Fruit fly (Drosophila melanogaster) whole organism, adult: Measurements from ENCODE around the gene CG7139.

Experiments
- CG1620 ChIP-seq: fragments of 200-800 bp; sonication (Bioruptor generic); optimal IDR thresholded peaks from 2 replicates; lab custom pipeline; 2016; ENCODE audit warnings: missing biosample characterization, missing genetic modification characterization
- Crg-1 ChIP-seq: fragments of 200-800 bp; sonication (Bioruptor generic); optimal IDR thresholded peaks from 2 replicates; lab custom pipeline; 2016; ENCODE audit warnings: missing biosample characterization, missing genetic modification characterization
- ovo ChIP-seq: fragments of 200-800 bp; sonication (Bioruptor generic); optimal IDR thresholded peaks from 2 replicates; lab custom pipeline; 2016; ENCODE audit warnings: missing biosample characterization, missing genetic modification characterization
- pad ChIP-seq: fragments of 200-800 bp; sonication (Bioruptor generic); optimal IDR thresholded peaks from 3 replicates; lab custom pipeline; 2017; ENCODE audit warnings: missing biosample characterization, missing genetic modification characterization, mild to moderate bottlenecking, moderate library complexity, missing genetic modification reagents

DNA sequence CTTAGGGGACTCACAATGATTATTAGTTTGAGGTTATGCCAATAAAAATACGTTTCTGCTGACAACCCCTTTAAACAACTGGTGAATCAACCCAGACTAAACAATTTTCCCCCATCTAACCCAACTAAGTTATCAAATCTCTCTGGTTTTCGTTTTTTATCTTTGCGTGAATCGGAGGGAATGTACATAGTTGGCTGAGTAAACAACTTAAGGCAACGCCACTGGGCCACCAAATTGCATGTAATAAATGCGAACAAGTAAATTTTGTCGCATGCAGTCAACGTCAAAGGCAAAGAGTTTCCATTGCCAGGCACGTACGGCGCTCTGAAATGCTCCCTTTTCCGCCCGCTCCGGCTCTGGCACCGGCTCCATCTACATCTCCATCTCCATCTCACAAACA lies 18.3 kb downstream of the CG7139 start:
- TF ChIP-seq Crg-1 (peak; percentile 43), CG1620 (GFP tag; lab: Kevin White, UChicago) (no peak), ovo (GFP tag; lab: Kevin White, UChicago) (no peak), pad (GFP tag; lab: Kevin White, UChicago) (no peak)
